Fruit fly (Drosophila melanogaster) whole organism, pupa: Measurements from ENCODE around the gene CG3213.

Experiments used
- CG15710 ChIP-seq: fragments of 200-800 bp; sonication (Bioruptor generic); optimal IDR thresholded peaks from 2 replicates; lab custom pipeline; 2018; ENCODE audit warnings: missing biosample characterization, mild to moderate bottlenecking, missing genetic modification characterization, moderate library complexity
- CG17806 ChIP-seq: fragments of 200-800 bp; sonication (Bioruptor generic); optimal IDR thresholded peaks from 2 replicates; lab custom pipeline; 2018; ENCODE audit warnings: missing biosample characterization, mild to moderate bottlenecking, missing genetic modification characterization, moderate library complexity
- CG8159 ChIP-seq: fragments of 200-800 bp; sonication (Bioruptor generic); optimal IDR thresholded peaks from 3 replicates; lab custom pipeline; 2018; ENCODE audit warnings: missing biosample characterization, mild to moderate bottlenecking, missing genetic modification characterization, moderate library complexity
- EcR ChIP-seq: fragments of 200-800 bp; sonication (Bioruptor generic); optimal IDR thresholded peaks from 3 replicates; lab custom pipeline; 2019; ENCODE audit warnings: missing biosample characterization, missing genetic modification characterization, mild to moderate bottlenecking, moderate library complexity, missing genetic modification reagents
- Pif1A ChIP-seq: fragments of 200-800 bp; sonication (Bioruptor generic); optimal IDR thresholded peaks from 3 replicates; lab custom pipeline; 2016; ENCODE audit warnings: missing biosample characterization, missing genetic modification characterization
- fd96Ca ChIP-seq: fragments of 200-800 bp; sonication (Bioruptor generic); IDR thresholded peaks from 3 replicates; pipeline ENCODE4 v1.3.6; 2022; ENCODE audit warnings: missing biosample characterization, missing genetic modification characterization
- gl ChIP-seq: fragments of 200-800 bp; sonication (Bioruptor generic); optimal IDR thresholded peaks from 2 replicates; lab custom pipeline; 2018; ENCODE audit warnings: missing biosample characterization, mild to moderate bottlenecking, missing genetic modification characterization

- TF ChIP-seq CG17806 (tag; lab: Kevin White, UChicago) (no peak), gl (tag; lab: Kevin White, UChicago) (no peak), CG15710 (tag; lab: Kevin White, UChicago) (no peak), EcR (GFP tag; lab: Kevin White, UChicago) (no peak), CG8159 (no peak), Pif1A (GFP tag; lab: Kevin White, UChicago) (no peak), fd96Ca (GFP tag; lab: Robert Waterston, UW) (no peak; the same call in 2 of the 3 replicates)
These were observed 35.8 kb downstream of the CG3213 start for dm6 chr2L:3483672-3484071.
